Worm (Caenorhabditis elegans) whole organism, mixed stage, embryonic: ENCODE results near the gene EEED8.13.

Source experiments
- blmp-1 ChIP-seq: fragments of 150-350 bp; optimal IDR thresholded peaks from 2 replicates; lab custom pipeline; 2014; ENCODE audit warnings: missing biosample characterization, missing genetic modification characterization
- ceh-83 ChIP-seq: fragments of 200-800 bp; sonication (Bioruptor generic); optimal IDR thresholded peaks from 2 replicates; lab custom pipeline; 2018; ENCODE audit warnings: mild to moderate bottlenecking, missing genetic modification characterization, missing compliant biosample characterization
- mab-5 ChIP-seq: fragments of 150-350 bp; optimal IDR thresholded peaks from 2 replicates; lab custom pipeline; 2014; ENCODE audit warnings: missing biosample characterization, missing genetic modification characterization
- nhr-237 ChIP-seq: fragments of 150-350 bp; optimal IDR thresholded peaks from 2 replicates; lab custom pipeline; 2014; ENCODE audit warnings: missing biosample characterization, missing genetic modification characterization
- pha-4 ChIP-seq: fragments of 150-350 bp; optimal IDR thresholded peaks from 2 replicates; lab custom pipeline; 2018; ENCODE audit warnings: missing biosample characterization, missing genetic modification reagents, missing genetic modification characterization

DNA sequence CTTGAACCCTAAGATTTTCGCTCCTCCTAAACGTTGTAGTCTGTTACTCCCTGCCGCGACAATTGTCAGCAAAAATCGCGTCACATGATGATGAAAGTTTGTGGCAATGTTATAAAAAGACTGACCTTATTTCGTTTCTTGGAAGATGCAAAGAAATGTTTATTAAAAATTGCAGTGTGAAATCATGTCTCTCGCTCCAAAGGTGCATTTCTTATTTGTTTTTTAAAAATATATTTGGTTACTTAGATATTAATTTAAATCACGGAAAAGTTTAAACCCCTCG lies 34.2 kb downstream of the EEED8.13 start:
- TF ChIP-seq mab-5 (tag; lab: Kevin White, UChicago) (no peak), nhr-237 (no peak), pha-4 (no peak), ceh-83 (GFP tag; lab: Kevin White, UChicago) (no peak), blmp-1 (no peak)
